Fruit fly (Drosophila melanogaster): ENCODE data around the gene CG44815.

CG44815 gene

DNA sequence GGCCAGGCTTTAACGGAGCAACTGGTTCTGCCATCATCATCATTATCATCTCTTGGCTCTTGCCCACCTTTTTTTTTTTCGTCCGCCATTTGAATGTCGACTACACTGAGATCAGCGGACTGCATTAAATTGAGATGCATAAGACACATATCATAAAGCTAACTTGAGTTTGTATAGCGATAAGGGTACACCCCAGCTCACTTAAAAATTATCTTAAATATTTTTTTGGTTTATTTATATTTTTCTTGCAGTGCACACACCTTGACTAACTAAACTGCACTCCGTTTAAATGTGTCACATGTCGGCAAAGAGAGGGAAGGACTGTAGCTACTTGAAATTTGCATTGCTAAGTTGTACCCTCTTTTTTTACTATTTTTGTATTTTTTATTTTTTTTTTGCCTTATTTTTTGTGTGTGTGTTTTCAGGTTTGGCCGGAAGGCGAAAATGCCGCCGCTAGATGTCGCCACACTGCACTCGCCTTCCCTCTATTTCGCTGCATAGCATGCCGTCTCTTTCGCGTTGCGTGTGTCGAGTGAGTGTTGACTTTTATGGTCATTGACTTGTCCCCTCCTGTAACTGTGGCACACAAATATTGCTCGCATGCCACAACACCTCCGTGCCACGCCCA lies 14.7 kb upstream of the CG44815 start:
- TF ChIP-seq psq (optimal IDR thresholded peaks at IDR 0.05) (no peak), Sin3A (optimal IDR thresholded peaks at IDR 0.05) (no peak), ttk (optimal IDR thresholded peaks at IDR 0.05) (no peak), Myc (optimal IDR thresholded peaks at IDR 0.05) (no peak), insv (optimal IDR thresholded peaks at IDR 0.05) (no peak), h (optimal IDR thresholded peaks at IDR 0.05) (no peak)

DNA sequence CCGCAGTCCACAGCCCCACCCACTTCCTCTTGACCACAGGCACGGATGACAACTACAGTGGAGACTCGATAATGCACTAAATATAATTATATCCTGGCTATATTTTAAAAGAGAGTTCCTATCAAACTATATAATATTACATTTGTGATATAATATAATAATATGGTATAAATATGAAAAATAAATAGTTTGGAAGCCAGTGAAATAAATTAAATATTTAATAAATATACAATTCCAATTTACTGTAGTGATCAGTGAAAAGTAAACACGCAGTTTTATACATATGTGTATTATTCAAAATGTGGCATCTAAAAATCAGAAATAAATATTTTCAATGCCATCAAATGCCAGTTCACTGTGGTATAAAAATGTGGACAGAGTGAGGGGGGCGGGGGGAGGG lies 10.4 kb upstream of the CG44815 start:
- TF ChIP-seq insv (optimal IDR thresholded peaks at IDR 0.05) (no peak), psq (optimal IDR thresholded peaks at IDR 0.05) (no peak), h (optimal IDR thresholded peaks at IDR 0.05) (no peak), Sin3A (optimal IDR thresholded peaks at IDR 0.05) (no peak), ttk (optimal IDR thresholded peaks at IDR 0.05) (no peak), Myc (optimal IDR thresholded peaks at IDR 0.05) (no peak)

DNA sequence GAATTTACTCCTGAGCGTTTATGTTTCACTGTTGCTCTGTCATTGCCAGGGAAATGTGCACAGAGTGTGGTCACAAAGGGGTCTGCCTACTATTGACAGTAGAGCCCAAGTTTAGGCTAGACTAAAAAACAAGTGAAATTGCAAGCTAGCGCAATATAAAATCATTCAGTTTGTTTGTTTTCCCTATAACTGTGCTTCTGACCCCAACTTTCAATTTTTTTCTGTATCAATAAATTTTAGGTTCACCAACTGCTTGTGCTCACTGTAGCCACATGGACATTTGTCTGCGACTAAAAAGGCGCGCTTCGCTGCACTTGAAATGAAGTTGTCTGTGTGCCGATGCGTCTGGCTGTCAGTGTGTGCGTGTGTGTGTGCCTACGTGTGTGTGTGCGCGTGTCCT lies 5.5 kb downstream of the CG44815 start:
- TF ChIP-seq ttk (optimal IDR thresholded peaks at IDR 0.05) (no peak), Myc (optimal IDR thresholded peaks at IDR 0.05) (no peak), psq (optimal IDR thresholded peaks at IDR 0.05) (no peak), h (optimal IDR thresholded peaks at IDR 0.05) (no peak), Sin3A (optimal IDR thresholded peaks at IDR 0.05) (no peak), insv (optimal IDR thresholded peaks at IDR 0.05) (no peak)

DNA sequence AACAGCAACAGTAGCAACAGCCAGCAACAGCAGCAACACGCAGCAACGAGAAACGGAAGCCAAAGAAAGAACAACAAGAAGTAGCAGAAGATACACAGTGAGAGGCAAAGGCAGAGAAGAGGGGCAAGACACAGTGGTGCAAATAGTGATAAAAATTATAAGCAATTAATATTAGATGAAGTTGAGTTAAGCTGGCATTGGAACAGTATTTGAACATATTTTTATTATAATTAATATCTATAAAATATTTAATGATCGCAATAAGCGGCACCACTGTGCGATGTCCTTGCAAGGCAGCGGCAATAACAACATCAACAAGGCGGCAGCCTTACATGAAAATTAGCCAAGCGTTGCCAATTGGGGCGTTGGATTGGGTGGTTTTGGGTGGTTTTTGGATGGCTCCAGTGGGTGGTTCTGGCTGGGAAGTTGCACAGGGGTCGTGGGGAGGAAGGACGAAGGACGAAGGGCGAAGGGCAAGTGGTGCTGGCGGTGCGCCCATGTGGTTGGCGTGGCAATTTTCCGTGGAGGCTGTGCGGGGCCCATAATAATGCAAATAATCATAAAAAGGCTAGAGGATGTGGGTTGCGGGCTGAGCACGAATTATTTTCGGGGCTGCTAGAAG lies 14.5 kb downstream of the CG44815 start:
- no peak for TF ChIP-seq insv (optimal IDR thresholded peaks at IDR 0.05)
- TF ChIP-seq ttk (optimal IDR thresholded peaks at IDR 0.05) = no peak
- no peak for TF ChIP-seq h (optimal IDR thresholded peaks at IDR 0.05)
- TF ChIP-seq Sin3A (optimal IDR thresholded peaks at IDR 0.05) = no peak
- TF ChIP-seq psq (optimal IDR thresholded peaks at IDR 0.05) = no peak
- no peak for TF ChIP-seq Myc (optimal IDR thresholded peaks at IDR 0.05)

DNA sequence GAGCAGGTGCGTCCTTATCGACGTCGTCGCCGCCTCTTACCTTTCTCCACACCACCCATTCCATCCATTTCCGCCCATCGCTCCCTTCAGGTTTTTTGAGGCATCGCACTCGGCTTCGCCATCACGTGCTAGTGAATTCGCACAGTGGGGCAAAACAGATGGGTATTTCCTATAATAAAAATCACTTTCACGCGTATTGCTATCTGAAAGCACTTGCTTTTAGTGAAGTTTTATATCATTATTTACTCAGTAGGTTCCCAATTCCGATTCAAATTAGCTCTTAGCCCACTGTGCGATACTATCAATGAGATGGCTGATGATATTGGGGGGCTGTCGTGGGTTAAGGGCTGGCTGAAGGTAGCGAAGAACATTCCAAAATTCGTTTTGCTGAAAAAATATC lies 30.0 kb downstream of the CG44815 start:
- no peak for TF ChIP-seq psq (optimal IDR thresholded peaks at IDR 0.05)
- no peak for TF ChIP-seq ttk (optimal IDR thresholded peaks at IDR 0.05)
- no peak for TF ChIP-seq h (optimal IDR thresholded peaks at IDR 0.05)
- no peak for TF ChIP-seq insv (optimal IDR thresholded peaks at IDR 0.05)
- TF ChIP-seq Sin3A (optimal IDR thresholded peaks at IDR 0.05) = no peak
- TF ChIP-seq Myc (optimal IDR thresholded peaks at IDR 0.05) = no peak

DNA sequence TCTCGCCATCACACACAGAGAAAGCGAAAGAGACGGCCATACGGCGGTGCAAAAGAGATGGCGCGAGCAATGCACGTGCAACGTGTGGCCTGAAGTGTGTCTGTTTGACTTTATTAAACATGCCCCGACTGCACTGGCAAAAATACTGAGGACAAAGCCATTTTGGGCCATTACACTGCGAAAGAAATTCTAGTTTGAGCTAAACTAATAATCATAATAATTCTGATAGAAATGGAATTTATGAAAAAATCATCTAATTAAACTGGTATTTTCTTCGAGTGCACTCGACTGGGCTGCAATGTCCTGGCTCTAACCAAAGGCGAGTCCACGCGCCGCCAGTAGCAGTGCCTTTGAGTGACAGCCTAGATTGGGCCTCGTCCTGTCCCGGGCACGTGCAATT lies 45.0 kb downstream of the CG44815 start:
- TF ChIP-seq h (optimal IDR thresholded peaks at IDR 0.05) = no peak
- no peak for TF ChIP-seq Myc (optimal IDR thresholded peaks at IDR 0.05)
- no peak for TF ChIP-seq psq (optimal IDR thresholded peaks at IDR 0.05)
- no peak for TF ChIP-seq ttk (optimal IDR thresholded peaks at IDR 0.05)
- no peak for TF ChIP-seq insv (optimal IDR thresholded peaks at IDR 0.05)
- TF ChIP-seq Sin3A (optimal IDR thresholded peaks at IDR 0.05) = no peak

DNA sequence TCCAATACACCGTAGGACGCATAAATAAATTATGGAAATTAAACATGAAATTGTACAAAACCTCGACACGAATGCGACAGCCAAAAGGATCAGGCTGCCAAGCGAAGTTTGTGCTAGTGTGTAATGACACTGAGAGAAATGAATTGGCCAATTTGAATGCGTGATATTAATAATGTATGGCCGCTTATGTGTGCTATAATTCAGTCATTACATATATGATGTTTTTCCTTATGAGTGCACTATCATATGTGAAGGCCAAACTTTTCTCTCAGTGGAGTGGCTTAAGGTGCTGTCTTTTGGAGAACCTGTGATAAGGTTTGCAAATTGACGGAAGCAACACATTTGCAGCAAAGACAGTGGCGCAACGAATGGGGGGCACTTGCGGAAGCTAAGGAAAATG lies 46.2 kb downstream of the CG44815 start:
- TF ChIP-seq insv (optimal IDR thresholded peaks at IDR 0.05) = no peak
- TF ChIP-seq ttk (optimal IDR thresholded peaks at IDR 0.05) = no peak
- no peak for TF ChIP-seq Sin3A (optimal IDR thresholded peaks at IDR 0.05)
- TF ChIP-seq Myc (optimal IDR thresholded peaks at IDR 0.05) = no peak
- TF ChIP-seq psq (optimal IDR thresholded peaks at IDR 0.05) = no peak
